Fruit fly (Drosophila melanogaster) whole organism, embryonic: Measurements from ENCODE around the gene CG42366.
A peak's percentile ranks its signal among the peaks of the same experiment; 100 is the strongest.

Experiments
- Asciz ChIP-seq: fragments of 200-800 bp; sonication (Bioruptor generic); optimal IDR thresholded peaks from 2 replicates; lab custom pipeline; 2017; ENCODE audit warnings: missing biosample characterization, mild to moderate bottlenecking, missing genetic modification characterization, missing genetic modification reagents
- Atf-2 ChIP-seq: fragments of 200-800 bp; sonication (Bioruptor generic); optimal IDR thresholded peaks from 2 replicates; lab custom pipeline; 2016; ENCODE audit warnings: missing biosample characterization, missing genetic modification characterization
- CG10321 ChIP-seq: fragments of 200-800 bp; sonication (Bioruptor generic); IDR thresholded peaks from 2 replicates; pipeline ENCODE4 v1.3.6; 2022; ENCODE audit warnings: missing biosample characterization, missing genetic modification characterization
- CG10543 ChIP-seq: fragments of 200-800 bp; sonication (Bioruptor generic); optimal IDR thresholded peaks from 3 replicates; lab custom pipeline; 2017; ENCODE audit warnings: missing biosample characterization, mild to moderate bottlenecking, missing genetic modification characterization, moderate library complexity
- CG11247 ChIP-seq: fragments of 200-800 bp; sonication (Bioruptor generic); IDR thresholded peaks from 2 replicates; pipeline ENCODE4 v1.3.6; 2022; ENCODE audit warnings: missing biosample characterization, missing genetic modification characterization
- CG11695 ChIP-seq: fragments of 200-800 bp; sonication (Bioruptor generic); IDR thresholded peaks from 3 replicates; pipeline ENCODE4 v1.3.6; 2022; ENCODE audit warnings: missing biosample characterization, missing genetic modification characterization
- CG12769 ChIP-seq: fragments of 200-800 bp; sonication (Bioruptor generic); optimal IDR thresholded peaks from 2 replicates; lab custom pipeline; 2019; ENCODE audit warnings: missing biosample characterization, mild to moderate bottlenecking, missing genetic modification characterization, moderate library complexity
- CG14965 ChIP-seq: fragments of 200-800 bp; sonication (Bioruptor generic); optimal IDR thresholded peaks from 2 replicates; lab custom pipeline; 2016; ENCODE audit warnings: missing biosample characterization, missing genetic modification characterization, borderline replicate concordance
- CG15479 ChIP-seq: fragments of 200-800 bp; sonication (Bioruptor generic); optimal IDR thresholded peaks from 3 replicates; lab custom pipeline; 2019; ENCODE audit warnings: missing biosample characterization, mild to moderate bottlenecking, missing genetic modification characterization, moderate library complexity
- CG1603 ChIP-seq: fragments of 200-800 bp; sonication (Bioruptor generic); optimal IDR thresholded peaks from 2 replicates; lab custom pipeline; 2019; ENCODE audit warnings: missing biosample characterization, mild to moderate bottlenecking, missing genetic modification characterization, moderate library complexity
- CG16815 ChIP-seq: fragments of 200-800 bp; sonication (Bioruptor generic); optimal IDR thresholded peaks from 3 replicates; lab custom pipeline; 2017; ENCODE audit warnings: missing biosample characterization, mild to moderate bottlenecking, missing genetic modification characterization
- CG17186 ChIP-seq: fragments of 200-800 bp; sonication (Bioruptor generic); optimal IDR thresholded peaks from 3 replicates; lab custom pipeline; 2017; ENCODE audit warnings: missing biosample characterization, missing genetic modification reagents, missing genetic modification characterization
- CG2199 ChIP-seq: fragments of 200-800 bp; sonication (Bioruptor generic); IDR thresholded peaks from 3 replicates; pipeline ENCODE4 v1.3.6; 2022; ENCODE audit warnings: missing biosample characterization, missing genetic modification characterization
- CG34422 ChIP-seq: fragments of 200-800 bp; sonication (Bioruptor generic); IDR thresholded peaks from 3 replicates; pipeline ENCODE4 v1.3.6; 2022; ENCODE audit warnings: missing biosample characterization, missing genetic modification characterization
- CG4707 ChIP-seq: fragments of 200-800 bp; sonication (Bioruptor generic); optimal IDR thresholded peaks from 2 replicates; lab custom pipeline; 2018; ENCODE audit warnings: missing biosample characterization, mild to moderate bottlenecking, missing genetic modification characterization, moderate library complexity
- CG4854 ChIP-seq: fragments of 200-800 bp; sonication (Bioruptor generic); optimal IDR thresholded peaks from 2 replicates; lab custom pipeline; 2016; ENCODE audit warnings: missing biosample characterization, missing genetic modification characterization, inconsistent platforms
- CG6791 ChIP-seq: fragments of 200-800 bp; sonication (Bioruptor generic); IDR thresholded peaks from 3 replicates; pipeline ENCODE4 v1.3.6; 2022; ENCODE audit warnings: missing biosample characterization, missing genetic modification characterization; ENCODE audit not compliant: partially characterized antibody
- CG7357 ChIP-seq: fragments of 200-800 bp; sonication (Bioruptor generic); IDR thresholded peaks from 3 replicates; pipeline ENCODE4 v1.3.6; 2022; ENCODE audit warnings: missing biosample characterization, missing genetic modification characterization
- CG8478 ChIP-seq: fragments of >200 bp; optimal IDR thresholded peaks from 2 replicates; lab custom pipeline; 2018
- CG9609 ChIP-seq: fragments of 200-800 bp; sonication (Bioruptor generic); optimal IDR thresholded peaks from 3 replicates; lab custom pipeline; 2016; ENCODE audit warnings: missing biosample characterization, missing genetic modification characterization
- Chrac-16 ChIP-seq: fragments of 200-800 bp; sonication (Bioruptor generic); optimal IDR thresholded peaks from 3 replicates; lab custom pipeline; 2016; ENCODE audit warnings: missing biosample characterization, missing genetic modification characterization
- D19A ChIP-seq: fragments of 200-800 bp; optimal IDR thresholded peaks from 3 replicates; lab custom pipeline; 2019; ENCODE audit warnings: missing biosample characterization, mild to moderate bottlenecking, missing genetic modification characterization, moderate library complexity
- Drgx ChIP-seq: fragments of 200-800 bp; sonication (Bioruptor generic); IDR thresholded peaks from 2 replicates; pipeline ENCODE4 v1.3.6; 2022; ENCODE audit warnings: missing biosample characterization, missing genetic modification characterization
- E2f1 ChIP-seq: fragments of 200-800 bp; sonication (Bioruptor generic); IDR thresholded peaks from 2 replicates; pipeline ENCODE4 v1.3.6; 2022; ENCODE audit warnings: missing biosample characterization, missing genetic modification characterization
- Max ChIP-seq: fragments of 200-800 bp; sonication (Bioruptor generic); optimal IDR thresholded peaks from 2 replicates; lab custom pipeline; 2016; ENCODE audit warnings: missing biosample characterization, mild to moderate bottlenecking, missing genetic modification characterization
- NC2α ChIP-seq: fragments of 200-800 bp; sonication (Bioruptor generic); optimal IDR thresholded peaks from 2 replicates; lab custom pipeline; 2016; ENCODE audit warnings: missing biosample characterization, missing genetic modification characterization
- NC2β ChIP-seq: fragments of 200-800 bp; sonication (Bioruptor generic); optimal IDR thresholded peaks from 2 replicates; lab custom pipeline; 2016; ENCODE audit warnings: missing biosample characterization, missing genetic modification characterization
- Ravus ChIP-seq: fragments of 200-800 bp; sonication (Bioruptor generic); IDR thresholded peaks from 2 replicates; pipeline ENCODE4 v1.3.6; 2022; ENCODE audit warnings: missing biosample characterization, missing genetic modification characterization
- Side ChIP-seq: fragments of 200-800 bp; sonication (Bioruptor generic); optimal IDR thresholded peaks from 2 replicates; lab custom pipeline; 2016; ENCODE audit warnings: missing biosample characterization, missing genetic modification characterization
- Sin3A ChIP-seq: fragments of >200 bp; optimal IDR thresholded peaks from 2 replicates; lab custom pipeline; 2018
- Spps ChIP-seq: fragments of 200-800 bp; sonication (Bioruptor generic); optimal IDR thresholded peaks from 2 replicates; lab custom pipeline; 2018; ENCODE audit warnings: missing biosample characterization, mild to moderate bottlenecking, missing genetic modification characterization
- Sry-δ ChIP-seq: fragments of 200-800 bp; sonication (Bioruptor generic); optimal IDR thresholded peaks from 2 replicates; lab custom pipeline; 2016; ENCODE audit warnings: missing biosample characterization, missing genetic modification characterization
- cas ChIP-seq: fragments of 200-800 bp; sonication (Bioruptor generic); IDR thresholded peaks from 2 replicates; pipeline ENCODE4 v1.3.6; 2022; ENCODE audit warnings: missing biosample characterization, missing genetic modification characterization
- cg ChIP-seq: fragments of 200-800 bp; sonication (Bioruptor generic); optimal IDR thresholded peaks from 3 replicates; lab custom pipeline; 2019; ENCODE audit warnings: missing biosample characterization, mild to moderate bottlenecking, missing genetic modification characterization, moderate library complexity
- ci ChIP-seq: fragments of 200-800 bp; sonication (Bioruptor generic); IDR thresholded peaks from 3 replicates; pipeline ENCODE4 v1.3.6; 2022; ENCODE audit warnings: missing biosample characterization, missing genetic modification characterization
- crc ChIP-seq: fragments of 200-800 bp; sonication (Bioruptor generic); optimal IDR thresholded peaks from 2 replicates; lab custom pipeline; 2016; ENCODE audit warnings: missing biosample characterization, missing genetic modification characterization
- croc ChIP-seq: fragments of 200-800 bp; sonication (Bioruptor generic); conservative IDR thresholded peaks from 3 replicates; pipeline ENCODE4 v1.3.6; 2022; ENCODE audit warnings: missing biosample characterization, missing genetic modification characterization
- disco-r ChIP-seq: fragments of 200-800 bp; sonication (Bioruptor generic); optimal IDR thresholded peaks from 2 replicates; lab custom pipeline; 2016; ENCODE audit warnings: missing biosample characterization, missing genetic modification characterization
- dmrt11E ChIP-seq: fragments of 200-800 bp; sonication (Bioruptor generic); optimal IDR thresholded peaks from 3 replicates; lab custom pipeline; 2018; ENCODE audit warnings: missing biosample characterization, mild to moderate bottlenecking, missing genetic modification characterization, moderate library complexity
- fru ChIP-seq: fragments of >200 bp; optimal IDR thresholded peaks from 2 replicates; lab custom pipeline; 2017
- inv ChIP-seq: fragments of 200-800 bp; sonication (Bioruptor generic); IDR thresholded peaks from 2 replicates; pipeline ENCODE4 v1.3.6; 2022; ENCODE audit warnings: missing biosample characterization, missing genetic modification characterization; ENCODE audit not compliant: partially characterized antibody
- jumu ChIP-seq: fragments of 200-800 bp; sonication (Bioruptor generic); optimal IDR thresholded peaks from 3 replicates; lab custom pipeline; 2016; ENCODE audit warnings: missing biosample characterization, missing genetic modification characterization
- lilli ChIP-seq: fragments of 200-800 bp; sonication (Bioruptor generic); optimal IDR thresholded peaks from 3 replicates; lab custom pipeline; 2016; ENCODE audit warnings: missing biosample characterization, missing genetic modification characterization
- mirr ChIP-seq: fragments of 200-800 bp; sonication (Bioruptor generic); optimal IDR thresholded peaks from 3 replicates; lab custom pipeline; 2018; ENCODE audit warnings: missing biosample characterization, mild to moderate bottlenecking, missing genetic modification characterization
- pita ChIP-seq: fragments of 200-800 bp; sonication (Bioruptor generic); optimal IDR thresholded peaks from 2 replicates; lab custom pipeline; 2017; ENCODE audit warnings: missing biosample characterization, mild to moderate bottlenecking, missing genetic modification characterization
- repo ChIP-seq: fragments of 200-800 bp; sonication (Bioruptor generic); optimal IDR thresholded peaks from 2 replicates; lab custom pipeline; 2016; ENCODE audit warnings: missing biosample characterization, missing genetic modification characterization
- schlank ChIP-seq: fragments of 200-800 bp; sonication (Bioruptor generic); optimal IDR thresholded peaks from 2 replicates; lab custom pipeline; 2018; ENCODE audit warnings: missing biosample characterization, mild to moderate bottlenecking, missing genetic modification characterization
- sim ChIP-seq: fragments of 200-800 bp; sonication (Bioruptor generic); IDR thresholded peaks from 2 replicates; pipeline ENCODE4 v1.3.6; 2022; ENCODE audit warnings: missing biosample characterization, missing genetic modification characterization
- slou ChIP-seq: fragments of 200-800 bp; sonication (Bioruptor generic); optimal IDR thresholded peaks from 3 replicates; lab custom pipeline; 2016; ENCODE audit warnings: missing biosample characterization, missing genetic modification characterization
- trh ChIP-seq: fragments of 200-800 bp; sonication (Bioruptor generic); optimal IDR thresholded peaks from 2 replicates; lab custom pipeline; 2016; ENCODE audit warnings: missing biosample characterization, missing genetic modification characterization
- twi ChIP-seq: fragments of 200-800 bp; optimal IDR thresholded peaks from 2 replicates; lab custom pipeline; 2019; ENCODE audit warnings: missing biosample characterization, mild to moderate bottlenecking, missing genetic modification characterization, moderate library complexity
- wor ChIP-seq: fragments of 200-800 bp; sonication (Bioruptor generic); IDR thresholded peaks from 2 replicates; pipeline ENCODE4 v1.3.6; 2022; ENCODE audit warnings: missing biosample characterization, missing genetic modification characterization
- z ChIP-seq: fragments of 200-800 bp; sonication (Bioruptor generic); IDR thresholded peaks from 3 replicates; pipeline ENCODE4 v1.3.6; 2022; ENCODE audit warnings: missing biosample characterization, missing genetic modification characterization

CG42366 gene

dm6 chr2L:9954119-9954518, 29.2 kb downstream of the CG42366 start, which contains the start of the genes CG13126 and CG4709:
CG13126 (minus strand) TSS chr2L:9954181.
CG4709 (plus strand) TSS chr2L:9954325.
- TF ChIP-seq twi (tag; lab: Kevin White, UChicago) = peak; percentile 81
- TF ChIP-seq Asciz = peak; percentile 90
- TF ChIP-seq CG10321 (GFP tag; lab: Robert Waterston, UW) = peak; percentile 58
- TF ChIP-seq repo (GFP tag; lab: Kevin White, UChicago) = no peak
- peak; percentile 72 for TF ChIP-seq cas
- TF ChIP-seq CG11695 (GFP tag; lab: Robert Waterston, UW) = peak; percentile 95
- TF ChIP-seq Ravus (GFP tag; lab: Robert Waterston, UW) = peak; percentile 67
- TF ChIP-seq Max = peak; percentile 92
- no peak for TF ChIP-seq cg
- TF ChIP-seq E2f1 (GFP tag; lab: Robert Waterston, UW) = peak; percentile 87
- TF ChIP-seq trh (GFP tag; lab: Kevin White, UChicago) = peak; percentile 46
- no peak for TF ChIP-seq NC2α (GFP tag; lab: Kevin White, UChicago)
- TF ChIP-seq NC2β (GFP tag; lab: Kevin White, UChicago) = peak; percentile 9
- TF ChIP-seq CG14965 (GFP tag; lab: Kevin White, UChicago) = no peak
- TF ChIP-seq D19A = peak; percentile 90
- TF ChIP-seq ci (GFP tag; lab: Robert Waterston, UW) = peak; percentile 86
- TF ChIP-seq CG6791 = no peak
- no peak for TF ChIP-seq z
- peak; percentile 19 for TF ChIP-seq CG17186 (GFP tag; lab: Kevin White, UChicago)
- TF ChIP-seq croc (GFP tag; lab: Robert Waterston, UW) = peak; percentile 87
- TF ChIP-seq CG11247 (GFP tag; lab: Robert Waterston, UW) = peak; percentile 83
- TF ChIP-seq CG8478 (lab: Kevin White, UChicago) = no peak
- TF ChIP-seq CG1603 = peak; percentile 10
- peak; percentile 57 for TF ChIP-seq CG4707 (GFP tag; lab: Kevin White, UChicago)
- no peak for TF ChIP-seq inv
- TF ChIP-seq Spps = peak; percentile 95
- TF ChIP-seq CG7357 (GFP tag; lab: Robert Waterston, UW) = peak; percentile 80
- TF ChIP-seq sim (GFP tag; lab: Robert Waterston, UW) = peak; percentile 81; the same call in 1 of the 2 replicates
- peak; percentile 85 for TF ChIP-seq Chrac-16 (GFP tag; lab: Kevin White, UChicago)
- TF ChIP-seq CG15479 (GFP tag; lab: Kevin White, UChicago) = no peak
- peak; percentile 63 for TF ChIP-seq CG10543
- TF ChIP-seq CG2199 = peak; percentile 68; the same call in 1 of the 3 replicates
- TF ChIP-seq CG16815 (GFP tag; lab: Kevin White, UChicago) = peak; percentile 80
- TF ChIP-seq Atf-2 = peak; percentile 10
- peak; percentile 79 for TF ChIP-seq slou
- no peak for TF ChIP-seq disco-r (GFP tag; lab: Kevin White, UChicago)
- peak; percentile 27 for TF ChIP-seq mirr (GFP tag; lab: Kevin White, UChicago)
- no peak for TF ChIP-seq jumu
- peak; percentile 28 for TF ChIP-seq Side (GFP tag; lab: Kevin White, UChicago)
- TF ChIP-seq Drgx = peak; percentile 91
- peak; percentile 24 for TF ChIP-seq schlank (tag; lab: Kevin White, UChicago)
- no peak for TF ChIP-seq pita (GFP tag; lab: Kevin White, UChicago)
- TF ChIP-seq lilli (GFP tag; lab: Kevin White, UChicago) = peak; percentile 81
- peak; percentile 64 for TF ChIP-seq wor (GFP tag; lab: Robert Waterston, UW)
- TF ChIP-seq crc (GFP tag; lab: Kevin White, UChicago) = no peak
- peak; percentile 94 for TF ChIP-seq dmrt11E (tag; lab: Kevin White, UChicago)
- peak; percentile 18 for TF ChIP-seq Sin3A
- peak; percentile 24 for TF ChIP-seq Sry-δ (GFP tag; lab: Kevin White, UChicago)
- no peak for TF ChIP-seq CG9609 (GFP tag; lab: Kevin White, UChicago)
- TF ChIP-seq CG12769 (tag; lab: Kevin White, UChicago) = no peak
- no peak for TF ChIP-seq fru (lab: Kevin White, UChicago)
- TF ChIP-seq CG4854 (GFP tag; lab: Kevin White, UChicago) = peak; percentile 64
- TF ChIP-seq CG34422 (GFP tag; lab: Robert Waterston, UW) = peak; percentile 93
